Worm (Caenorhabditis elegans): ENCODE results near the gene srt-36.

DNA sequence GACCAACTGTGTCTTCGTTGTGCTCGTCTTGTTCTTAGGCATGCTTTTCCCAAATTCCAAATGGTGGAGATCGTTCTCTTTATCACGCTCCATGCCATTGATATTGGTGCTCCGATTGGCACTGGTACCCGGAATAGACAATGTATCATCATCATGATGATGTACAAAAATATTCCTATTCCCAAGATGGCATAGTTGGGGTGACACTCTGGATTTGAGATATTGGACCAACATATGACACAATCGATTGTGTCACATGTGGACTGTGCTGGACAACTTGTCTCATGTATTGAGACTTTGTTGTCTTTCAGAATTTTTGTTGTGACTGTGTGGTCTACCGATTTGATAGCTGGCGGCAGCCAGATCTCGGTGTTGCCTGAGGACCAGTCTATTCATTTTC, 36.1 kb upstream of the srt-36 start:
- TF ChIP-seq elt-3 (tag; optimal IDR thresholded peaks at IDR 0.05) (no peak), skn-1 (tag; optimal IDR thresholded peaks at IDR 0.05) (no peak), lin-39 (tag; optimal IDR thresholded peaks at IDR 0.05) (no peak), lsy-2 (tag; optimal IDR thresholded peaks at IDR 0.05) (no peak), C34F6.9 (tag; optimal IDR thresholded peaks at IDR 0.05) (no peak), ztf-4 (tag; optimal IDR thresholded peaks at IDR 0.05) (no peak), lin-13 (GFP tag; optimal IDR thresholded peaks at IDR 0.05) (no peak), peb-1 (tag; optimal IDR thresholded peaks at IDR 0.05) (no peak), Y55F3AM.14 (GFP tag; optimal IDR thresholded peaks at IDR 0.05) (no peak), ztf-11 (tag; optimal IDR thresholded peaks at IDR 0.05) (no peak), fos-1 (tag; optimal IDR thresholded peaks at IDR 0.05) (no peak), nhr-129 (tag; optimal IDR thresholded peaks at IDR 0.05) (no peak), snpc-4 (tag; optimal IDR thresholded peaks at IDR 0.05) (no peak)
